Worm (Caenorhabditis elegans) whole organism, late embryonic: Measurements from ENCODE around the gene sdz-26.
"Not testable (repeated sequence)": the region's sequence is repeated elsewhere in the genome, so short reads cannot be mapped to it uniquely, and the experiment has no call there.

Experiments
- C08G9.2 ChIP-seq: sonication (generic microtip); optimal IDR thresholded peaks from 2 replicates; lab custom pipeline; 2016; ENCODE audit warnings: mild to moderate bottlenecking, missing genetic modification characterization, moderate library complexity, missing compliant biosample characterization
- C38D4.7 ChIP-seq: fragments of 200-800 bp; sonication (Bioruptor generic); optimal IDR thresholded peaks from 2 replicates; lab custom pipeline; 2018; ENCODE audit warnings: mild to moderate bottlenecking, missing genetic modification characterization, moderate library complexity, missing compliant biosample characterization
- K02D7.2 ChIP-seq: sonication (generic microtip); optimal IDR thresholded peaks from 2 replicates; lab custom pipeline; 2017; ENCODE audit warnings: mild to moderate bottlenecking, missing genetic modification characterization, missing compliant biosample characterization
- T23F11.4 ChIP-seq: fragments of 200-800 bp; sonication (Bioruptor generic); optimal IDR thresholded peaks from 2 replicates; lab custom pipeline; 2018; ENCODE audit warnings: mild to moderate bottlenecking, missing genetic modification characterization, missing compliant biosample characterization
- Y22D7AL.16 ChIP-seq: sonication (generic microtip); optimal IDR thresholded peaks from 2 replicates; lab custom pipeline; 2016; ENCODE audit warnings: missing genetic modification characterization, missing compliant biosample characterization
- ceh-18 ChIP-seq: sonication (generic microtip); optimal IDR thresholded peaks from 2 replicates; lab custom pipeline; 2016; ENCODE audit warnings: missing genetic modification characterization, missing compliant biosample characterization
- ceh-19 ChIP-seq: fragments of 200-800 bp; sonication (Bioruptor generic); optimal IDR thresholded peaks from 2 replicates; lab custom pipeline; 2018; ENCODE audit warnings: mild to moderate bottlenecking, missing genetic modification characterization, missing compliant biosample characterization
- ceh-2 ChIP-seq: sonication (generic microtip); optimal IDR thresholded peaks from 2 replicates; lab custom pipeline; 2016; ENCODE audit warnings: missing genotype, missing genetic modification characterization, missing compliant biosample characterization
- ceh-24 ChIP-seq: sonication (generic microtip); optimal IDR thresholded peaks from 2 replicates; lab custom pipeline; 2016; ENCODE audit warnings: mild to moderate bottlenecking, missing genetic modification characterization, missing compliant biosample characterization
- ceh-31 ChIP-seq: sonication (generic microtip); optimal IDR thresholded peaks from 2 replicates; lab custom pipeline; 2016; ENCODE audit warnings: missing genetic modification characterization, missing compliant biosample characterization
- ceh-48 ChIP-seq: sonication (generic microtip); optimal IDR thresholded peaks from 2 replicates; lab custom pipeline; 2016; ENCODE audit warnings: missing genetic modification characterization, inconsistent platforms, missing compliant biosample characterization
- ceh-9 ChIP-seq: sonication (generic microtip); optimal IDR thresholded peaks from 2 replicates; lab custom pipeline; 2016; ENCODE audit warnings: mild to moderate bottlenecking, missing genetic modification characterization, inconsistent platforms, missing compliant biosample characterization
- che-1 ChIP-seq: sonication (generic microtip); optimal IDR thresholded peaks from 2 replicates; lab custom pipeline; 2016; ENCODE audit warnings: mild to moderate bottlenecking, missing genetic modification characterization, missing compliant biosample characterization
- dmd-4 ChIP-seq: sonication (generic microtip); optimal IDR thresholded peaks from 2 replicates; lab custom pipeline; 2016; ENCODE audit warnings: borderline replicate concordance, missing genetic modification characterization, missing compliant biosample characterization
- dve-1 ChIP-seq: sonication (generic microtip); optimal IDR thresholded peaks from 2 replicates; lab custom pipeline; 2017; ENCODE audit warnings: antibody characterized with exemption, mild to moderate bottlenecking, missing genetic modification characterization, missing compliant biosample characterization
- elt-2 ChIP-seq: sonication (generic microtip); optimal IDR thresholded peaks from 2 replicates; lab custom pipeline; 2016; ENCODE audit warnings: missing genetic modification reagents, missing genetic modification characterization, missing compliant biosample characterization
- elt-4 ChIP-seq: sonication (generic microtip); optimal IDR thresholded peaks from 2 replicates; lab custom pipeline; 2016; ENCODE audit warnings: missing genetic modification characterization, missing compliant biosample characterization
- ets-4 ChIP-seq: sonication (generic microtip); optimal IDR thresholded peaks from 2 replicates; lab custom pipeline; 2016; ENCODE audit warnings: missing genetic modification characterization, missing compliant biosample characterization
- fax-1 ChIP-seq: sonication (generic microtip); optimal IDR thresholded peaks from 2 replicates; lab custom pipeline; 2016; ENCODE audit warnings: missing genotype, missing genetic modification characterization, missing compliant biosample characterization
- fkh-10 ChIP-seq: fragments of 150-350 bp; optimal IDR thresholded peaks from 2 replicates; lab custom pipeline; 2014; ENCODE audit warnings: missing biosample characterization, missing genetic modification reagents, missing genetic modification characterization
- gmeb-2 ChIP-seq: sonication (generic microtip); optimal IDR thresholded peaks from 2 replicates; lab custom pipeline; 2016; ENCODE audit warnings: missing genetic modification characterization, inconsistent platforms, missing compliant biosample characterization
- hlh-13 ChIP-seq: fragments of 200-800 bp; sonication (Bioruptor generic); optimal IDR thresholded peaks from 2 replicates; lab custom pipeline; 2018; ENCODE audit warnings: mild to moderate bottlenecking, missing genetic modification characterization, missing compliant biosample characterization
- hlh-30 ChIP-seq: sonication (generic microtip); optimal IDR thresholded peaks from 2 replicates; lab custom pipeline; 2017; ENCODE audit warnings: antibody characterized with exemption, missing genetic modification characterization, missing compliant biosample characterization; ENCODE audit not compliant: insufficient read depth
- hlh-8 ChIP-seq: sonication (generic microtip); optimal IDR thresholded peaks from 2 replicates; lab custom pipeline; 2016; ENCODE audit warnings: missing genotype, missing genetic modification characterization, missing compliant biosample characterization
- lim-6 ChIP-seq: sonication (generic microtip); optimal IDR thresholded peaks from 2 replicates; lab custom pipeline; 2016; ENCODE audit warnings: missing genetic modification characterization, missing compliant biosample characterization
- madf-2 ChIP-seq: sonication (generic microtip); optimal IDR thresholded peaks from 2 replicates; lab custom pipeline; 2017; ENCODE audit warnings: missing genetic modification characterization, missing compliant biosample characterization
- nfya-1 ChIP-seq: sonication (generic microtip); optimal IDR thresholded peaks from 2 replicates; lab custom pipeline; 2017; ENCODE audit warnings: missing genetic modification characterization, mild to moderate bottlenecking, missing compliant biosample characterization, antibody characterized with exemption, moderate library complexity
- nhr-11 ChIP-seq: fragments of 150-350 bp; optimal IDR thresholded peaks from 2 replicates; lab custom pipeline; 2014; ENCODE audit warnings: missing biosample characterization, missing genetic modification characterization
- nhr-232 ChIP-seq: sonication (generic microtip); optimal IDR thresholded peaks from 2 replicates; lab custom pipeline; 2016; ENCODE audit warnings: missing genetic modification characterization, missing compliant biosample characterization
- npax-4 ChIP-seq: sonication (generic microtip); optimal IDR thresholded peaks from 2 replicates; lab custom pipeline; 2016; ENCODE audit warnings: missing genetic modification characterization, missing compliant biosample characterization
- pat-9 ChIP-seq: fragments of 200-800 bp; sonication (Bioruptor generic); optimal IDR thresholded peaks from 2 replicates; lab custom pipeline; 2018; ENCODE audit warnings: mild to moderate bottlenecking, missing genetic modification characterization, moderate library complexity, missing compliant biosample characterization
- pax-1 ChIP-seq: fragments of 150-350 bp; optimal IDR thresholded peaks from 2 replicates; lab custom pipeline; 2014; ENCODE audit warnings: missing biosample characterization, missing genetic modification characterization
- pha-2 ChIP-seq: sonication (generic microtip); optimal IDR thresholded peaks from 2 replicates; lab custom pipeline; 2017; ENCODE audit warnings: mild to moderate bottlenecking, missing genetic modification characterization, missing compliant biosample characterization
- pros-1 ChIP-seq: fragments of 150-350 bp; optimal IDR thresholded peaks from 2 replicates; lab custom pipeline; 2014; ENCODE audit warnings: missing biosample characterization, missing genetic modification reagents, missing genetic modification characterization
- rnt-1 ChIP-seq: sonication (generic microtip); optimal IDR thresholded peaks from 2 replicates; lab custom pipeline; 2016; ENCODE audit warnings: missing genetic modification characterization, missing compliant biosample characterization
- sdc-2 ChIP-seq: sonication (generic microtip); optimal IDR thresholded peaks from 2 replicates; lab custom pipeline; 2016; ENCODE audit warnings: missing genotype, missing genetic modification characterization, missing compliant biosample characterization
- sox-2 ChIP-seq: fragments of 200-800 bp; sonication (Bioruptor generic); IDR thresholded peaks from 2 replicates; pipeline ENCODE4 v1.3.6; 2022; ENCODE audit warnings: missing genetic modification reagents, missing genetic modification characterization, missing compliant biosample characterization
- sox-4 ChIP-seq: sonication (generic microtip); optimal IDR thresholded peaks from 2 replicates; lab custom pipeline; 2017; ENCODE audit warnings: mild to moderate bottlenecking, missing genetic modification characterization, inconsistent platforms, missing compliant biosample characterization
- syd-9 ChIP-seq: sonication (generic microtip); optimal IDR thresholded peaks from 2 replicates; lab custom pipeline; 2016; ENCODE audit warnings: mild to moderate bottlenecking, missing genetic modification characterization, moderate library complexity, missing compliant biosample characterization
- tbx-2 ChIP-seq: sonication (generic microtip); optimal IDR thresholded peaks from 2 replicates; lab custom pipeline; 2016; ENCODE audit warnings: missing genetic modification characterization, missing compliant biosample characterization
- ttx-3 ChIP-seq: sonication (generic microtip); optimal IDR thresholded peaks from 2 replicates; lab custom pipeline; 2016; ENCODE audit warnings: missing genetic modification reagents, missing genetic modification characterization, missing compliant biosample characterization
- unc-3 ChIP-seq, 2 experiments: fragments of 200-800 bp in 1 of 2; sonication (Bioruptor generic) in 1 of 2; sonication (generic microtip) in 1 of 2; conservative IDR thresholded peaks in 1 of 2; optimal IDR thresholded peaks in 1 of 2; 2 replicates each; pipeline versions ENCODE4 v1.3.6 to Lab custom; 2016 to 2022; ENCODE audit warnings: missing compliant biosample characterization in 2 of 2, missing genetic modification characterization in 2 of 2, missing genetic modification reagents in 1 of 2
- unc-42 ChIP-seq: sonication (generic microtip); optimal IDR thresholded peaks from 2 replicates; lab custom pipeline; 2016; ENCODE audit warnings: missing genotype, missing genetic modification characterization, missing compliant biosample characterization
- unc-55 ChIP-seq: sonication (generic microtip); optimal IDR thresholded peaks from 2 replicates; lab custom pipeline; 2017; ENCODE audit warnings: missing biosample characterization, missing genetic modification reagents, missing genetic modification characterization

The sdz-26 gene

ce11 chrII:14381450-14381849 is at the start of gene sdz-26:
Gene sdz-26, plus strand, starts transcription at chrII:14381750.
- TF ChIP-seq gmeb-2 (no peak), pha-2 (no peak), C38D4.7 (no peak), fax-1 (tag; lab: Kevin White, UChicago) (no peak), T23F11.4 (GFP tag; lab: Kevin White, UChicago) (no peak), npax-4 (tag; lab: Kevin White, UChicago) (no peak), nhr-11 (tag; lab: Kevin White, UChicago) (no peak), sdc-2 (tag; lab: Kevin White, UChicago) (no peak), ceh-24 (tag; lab: Kevin White, UChicago) (no peak), lim-6 (no peak), pros-1 (no peak), hlh-8 (no peak), pat-9 (tag; lab: Kevin White, UChicago) (no peak), dve-1 (tag; lab: Kevin White, UChicago) (no peak)

DNA sequence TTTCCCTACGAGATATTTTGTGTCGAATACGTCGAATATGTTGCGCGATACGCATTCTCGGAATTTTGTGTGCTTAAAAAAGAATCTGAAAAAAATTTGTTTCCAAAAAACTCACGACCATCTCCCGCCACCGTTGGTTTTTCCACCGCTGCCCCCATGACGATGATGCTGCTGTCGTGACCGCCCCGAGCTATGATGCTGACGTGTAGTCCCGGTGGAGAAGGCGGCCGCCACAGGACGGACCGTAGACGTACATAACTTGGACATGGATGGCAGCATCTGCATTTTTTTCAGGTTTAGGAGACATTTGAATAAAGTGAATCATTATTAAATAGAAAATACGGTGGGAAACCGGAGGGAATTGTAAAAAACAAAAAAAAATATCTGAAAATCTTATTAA is 37.4 kb upstream of the sdz-26 start, which contains the start of gene ddl-3:
Gene ddl-3 (minus strand): TSS at position 289 of the 400 bp plus-strand sequence.
- TF ChIP-seq nhr-232 (tag; lab: Kevin White, UChicago); ceh-2 (tag; lab: Kevin White, UChicago); sox-2 (GFP tag; lab: Robert Waterston, UW): not testable (repeated sequence)

DNA sequence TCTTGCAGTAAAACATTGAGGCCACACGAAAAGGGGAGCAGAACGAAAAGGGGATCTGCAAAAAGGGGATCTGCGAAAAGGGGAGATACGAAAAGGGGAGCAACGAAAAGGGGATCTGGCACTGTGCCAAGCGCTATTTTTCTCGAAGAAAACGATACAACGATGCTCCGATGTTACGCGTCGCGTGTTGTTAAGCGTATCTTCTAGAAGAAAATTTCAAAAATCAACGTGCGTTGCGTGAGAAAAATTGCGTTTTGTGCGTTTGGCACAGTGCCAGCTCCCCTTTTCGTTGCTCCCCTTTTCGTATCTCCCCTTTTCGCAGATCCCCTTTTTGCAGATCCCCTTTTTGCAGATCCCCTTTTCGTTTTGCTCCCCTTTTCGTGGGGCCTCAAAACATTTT is 35.3 kb upstream of the sdz-26 start, which contains the start of gene Y54G11A.9:
Gene Y54G11A.9 (minus strand): TSS at position 196 of the 400 bp plus-strand sequence.
- TF ChIP-seq ceh-31 (tag; lab: Kevin White, UChicago) (peak; percentile 71), tbx-2 (tag; lab: Kevin White, UChicago) (peak; percentile 23), C08G9.2 (peak; percentile 42)

DNA sequence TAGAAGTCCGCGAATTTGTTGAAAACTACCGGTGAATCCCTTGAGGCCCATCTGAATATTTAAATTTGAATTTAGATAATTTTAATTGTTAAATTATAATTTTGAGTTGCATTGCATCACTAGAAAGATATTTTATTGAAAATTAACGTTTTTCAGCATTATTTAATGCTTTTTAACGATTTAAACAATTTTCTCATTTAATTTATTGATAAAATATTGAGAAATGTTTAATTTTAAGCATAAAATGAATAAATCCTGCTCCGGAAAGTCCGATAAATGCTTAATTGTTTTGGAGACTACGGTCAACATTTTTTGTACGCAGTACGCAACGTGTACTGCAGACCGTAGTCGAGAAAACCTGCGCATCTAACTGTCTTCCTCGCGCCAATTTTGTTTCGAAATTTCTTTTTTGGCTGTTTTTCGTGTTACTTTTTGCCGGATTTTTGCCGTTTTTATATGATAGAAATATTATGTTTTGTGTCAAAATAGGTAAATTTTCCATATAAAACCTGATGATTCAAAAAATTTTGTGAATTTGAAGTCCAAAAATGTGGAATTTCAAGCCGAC is 32.1 kb upstream of the sdz-26 start, which contains the start of the genes Y54G11A.17, lin-7 and elof-1:
Gene Y54G11A.17 (minus strand): TSS at position 51 of the 568 bp plus-strand sequence.
Gene lin-7 (minus strand): TSS at position 51 of the 568 bp plus-strand sequence.
Gene elof-1 (plus strand): TSS at position 383 of the 568 bp plus-strand sequence.
- TF ChIP-seq ceh-31 (tag; lab: Kevin White, UChicago) = peak; percentile 88
- peak; percentile 92 for TF ChIP-seq nfya-1 (tag; lab: Kevin White, UChicago)
- peak; percentile 49 for TF ChIP-seq elt-2 (tag; lab: Kevin White, UChicago)
- peak; percentile 60 for TF ChIP-seq ceh-48 (tag; lab: Kevin White, UChicago)
- TF ChIP-seq ceh-19 (GFP tag; lab: Kevin White, UChicago) = peak; percentile 18
- peak; percentile 11 for TF ChIP-seq dve-1 (tag; lab: Kevin White, UChicago)
- TF ChIP-seq ets-4 (tag; lab: Kevin White, UChicago) = peak; percentile 19
- no peak for TF ChIP-seq ceh-9 (tag; lab: Kevin White, UChicago)
- peak; percentile 65 for TF ChIP-seq unc-55 (GFP tag; lab: Kevin White, UChicago)
- peak; percentile 78 for TF ChIP-seq unc-42
- TF ChIP-seq fkh-10 (GFP tag; lab: Kevin White, UChicago) = no peak
- TF ChIP-seq ceh-2 (tag; lab: Kevin White, UChicago) = peak; percentile 31
- peak; percentile 55 for TF ChIP-seq tbx-2 (tag; lab: Kevin White, UChicago)
- TF ChIP-seq elt-4 (tag; lab: Kevin White, UChicago) = no peak
- no peak for TF ChIP-seq fax-1 (tag; lab: Kevin White, UChicago)
- TF ChIP-seq sox-4 = peak; percentile 32
- no peak for TF ChIP-seq pat-9 (tag; lab: Kevin White, UChicago)
- no peak for TF ChIP-seq dmd-4 (tag; lab: Kevin White, UChicago)
- no peak for TF ChIP-seq che-1 (tag; lab: Kevin White, UChicago)
- peak; percentile 5 for TF ChIP-seq madf-2 (tag; lab: Kevin White, UChicago)
- TF ChIP-seq Y22D7AL.16 = peak; percentile 32
- TF ChIP-seq nhr-232 (tag; lab: Kevin White, UChicago) = no peak
- TF ChIP-seq hlh-13 (GFP tag; lab: Kevin White, UChicago) = no peak
- peak; percentile 8 for TF ChIP-seq ttx-3 (tag; lab: Kevin White, UChicago)
- peak; percentile 47 for TF ChIP-seq ceh-18 (tag; lab: Kevin White, UChicago)
- TF ChIP-seq K02D7.2 (tag; lab: Kevin White, UChicago) = no peak
- TF ChIP-seq unc-3 (GFP tag; conservative IDR thresholded peaks at IDR 0.05; lab: Robert Waterston, UW) = no peak; the same call in 1 of the 2 replicates
- no peak for TF ChIP-seq unc-3 (tag; optimal IDR thresholded peaks at IDR 0.05; lab: Kevin White, UChicago)
- TF ChIP-seq hlh-30 (tag; lab: Kevin White, UChicago) = peak; percentile 31
- no peak for TF ChIP-seq nhr-11 (tag; lab: Kevin White, UChicago)
- no peak for TF ChIP-seq pha-2
- no peak for TF ChIP-seq rnt-1
- TF ChIP-seq syd-9 = no peak
- peak; percentile 31 for TF ChIP-seq pax-1
